Worm (Caenorhabditis elegans): Measurements from ENCODE around the gene srx-47.
"Not testable (repeated sequence)": the region's sequence is repeated elsewhere in the genome, so short reads cannot be mapped to it uniquely, and the experiment has no call there.

srx-47 gene

ce11 chrV:9359674-9360073 is 9.9 kb downstream of the srx-47 start, which contains the start of gene gpa-3:
Gene gpa-3 (minus strand): TSS chrV:9359774.
- TF ChIP-seq W03F9.2 (tag; optimal IDR thresholded peaks at IDR 0.05): no peak
- no peak for TF ChIP-seq him-1 (tag; optimal IDR thresholded peaks at IDR 0.05)
- no peak for TF ChIP-seq dao-5 (tag; optimal IDR thresholded peaks at IDR 0.05)

DNA sequence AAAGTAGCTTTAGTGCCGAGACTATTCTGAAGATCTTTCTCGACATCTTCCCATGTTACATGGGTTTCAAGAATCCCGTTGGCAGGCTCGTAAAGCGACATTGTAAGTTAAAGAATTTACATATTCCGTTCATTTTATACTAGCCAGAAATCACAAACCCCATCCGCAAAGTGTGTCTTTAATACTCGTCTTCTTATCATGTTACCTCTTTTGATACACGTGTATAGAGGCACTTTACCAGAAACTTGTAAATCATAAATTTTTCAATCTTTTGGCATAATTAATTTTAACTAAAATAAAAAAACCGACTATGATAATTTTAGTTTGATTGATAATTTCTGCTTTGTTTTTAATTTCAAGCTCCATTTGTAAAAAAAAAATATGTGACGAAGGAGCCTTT is 21.2 kb downstream of the srx-47 start, which contains the start of gene E02C12.6:
TSS of gene E02C12.6 (minus strand) at position 101 of the 400 bp plus-strand sequence.
- TF ChIP-seq dao-5 (tag; optimal IDR thresholded peaks at IDR 0.05) (no peak), W03F9.2 (tag; optimal IDR thresholded peaks at IDR 0.05) (no peak), him-1 (tag; optimal IDR thresholded peaks at IDR 0.05) (no peak)

ce11 chrV:9373473-9373872 is 23.7 kb downstream of the srx-47 start, which contains the start of gene E02C12.8:
Gene E02C12.8 (minus strand): TSS chrV:9373613.
- TF ChIP-seq him-1 (tag; optimal IDR thresholded peaks at IDR 0.05) (no peak), dao-5 (tag; optimal IDR thresholded peaks at IDR 0.05) (no peak), W03F9.2 (tag; optimal IDR thresholded peaks at IDR 0.05) (no peak)

DNA sequence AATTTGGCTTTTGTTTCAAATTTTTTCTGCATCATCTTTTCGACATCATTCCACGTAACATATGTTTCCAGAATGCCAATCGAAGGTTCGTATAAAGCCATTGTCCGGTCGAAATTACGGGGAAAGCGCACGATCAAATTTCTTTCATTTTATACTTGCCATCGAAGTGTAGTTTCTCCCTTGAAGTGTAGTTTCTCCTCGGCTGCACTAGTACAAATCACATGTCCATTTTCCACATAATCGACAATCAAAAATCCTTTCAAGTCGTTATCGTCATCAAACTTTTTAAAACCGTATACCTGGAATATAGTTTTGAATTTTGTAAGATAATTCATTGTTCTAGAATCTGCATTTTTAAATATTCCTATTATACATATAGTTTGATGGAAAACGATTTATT is 25.6 kb downstream of the srx-47 start, which contains the start of gene E02C12.9:
TSS of gene E02C12.9 (minus strand) at position 101 of the 400 bp plus-strand sequence.
- no peak for TF ChIP-seq W03F9.2 (tag; optimal IDR thresholded peaks at IDR 0.05)
- no peak for TF ChIP-seq dao-5 (tag; optimal IDR thresholded peaks at IDR 0.05)

ce11 chrV:9376417-9376816 is 26.6 kb downstream of the srx-47 start, which contains the start of gene E02C12.19:
Gene E02C12.19 (minus strand): TSS chrV:9376517.
- no peak for TF ChIP-seq dao-5 (tag; optimal IDR thresholded peaks at IDR 0.05)
- TF ChIP-seq him-1 (tag; optimal IDR thresholded peaks at IDR 0.05): no peak
- TF ChIP-seq W03F9.2 (tag; optimal IDR thresholded peaks at IDR 0.05): no peak

ce11 chrV:9378335-9378734 is 28.5 kb downstream of the srx-47 start, which contains the start of gene E02C12.10:
Gene E02C12.10 (minus strand): TSS chrV:9378409.
- TF ChIP-seq dao-5 (tag; optimal IDR thresholded peaks at IDR 0.05): no peak
- no peak for TF ChIP-seq him-1 (tag; optimal IDR thresholded peaks at IDR 0.05)
- TF ChIP-seq W03F9.2 (tag; optimal IDR thresholded peaks at IDR 0.05): no peak

DNA sequence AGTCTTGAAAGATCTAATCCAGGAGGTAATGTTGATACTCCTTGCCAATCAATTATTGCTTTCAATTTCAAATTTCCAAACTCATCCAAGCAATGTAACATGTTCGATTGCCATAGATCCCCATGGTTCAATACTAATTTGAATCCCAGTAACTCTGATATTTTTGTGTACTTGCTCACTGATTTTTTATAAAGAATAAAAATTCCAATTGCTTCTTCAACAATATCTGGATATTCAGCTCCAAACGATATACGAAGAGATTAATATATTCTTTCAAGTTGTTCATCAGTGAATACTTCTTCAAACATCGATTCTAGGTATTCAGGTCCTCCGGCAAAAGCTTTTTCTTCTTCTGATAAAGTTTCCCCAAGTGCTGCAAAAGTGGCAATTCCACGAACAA is 30.0 kb downstream of the srx-47 start, which contains the start of gene E02C12.11:
TSS of gene E02C12.11 (minus strand) at position 101 of the 400 bp plus-strand sequence.
- TF ChIP-seq W03F9.2, dao-5, him-1 (tag; optimal IDR thresholded peaks at IDR 0.05): not testable (repeated sequence)

DNA sequence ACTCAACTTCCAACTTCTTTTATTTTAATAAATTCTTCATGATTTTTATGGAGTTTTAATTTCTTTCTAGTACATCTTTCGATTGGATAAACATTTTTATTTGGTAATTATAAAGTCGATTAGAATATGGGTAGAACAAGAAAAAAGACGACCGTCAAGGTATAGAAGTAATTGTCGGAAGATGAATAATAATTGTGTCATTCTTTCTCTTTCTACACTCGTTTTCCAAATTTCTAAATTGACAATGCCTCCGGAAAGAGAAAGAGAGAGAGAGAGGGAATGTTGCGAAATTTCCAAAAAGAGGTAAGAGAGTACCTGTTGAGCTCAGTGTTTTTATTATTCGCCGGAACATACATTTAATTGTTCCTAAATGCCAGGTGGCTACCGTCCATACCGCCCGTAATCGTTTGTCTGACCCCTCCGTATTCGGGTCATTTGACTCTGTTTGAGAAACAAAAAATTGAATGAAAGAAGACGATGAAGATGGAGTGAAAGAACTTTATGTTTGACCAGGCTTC is 32.1 kb downstream of the srx-47 start, which contains the start of gene E02C12.12:
TSS of gene E02C12.12 (minus strand) at position 468 of the 518 bp plus-strand sequence.
- TF ChIP-seq W03F9.2 (tag; optimal IDR thresholded peaks at IDR 0.05): no peak
- TF ChIP-seq him-1 (tag; optimal IDR thresholded peaks at IDR 0.05): no peak
- no peak for TF ChIP-seq dao-5 (tag; optimal IDR thresholded peaks at IDR 0.05)

DNA sequence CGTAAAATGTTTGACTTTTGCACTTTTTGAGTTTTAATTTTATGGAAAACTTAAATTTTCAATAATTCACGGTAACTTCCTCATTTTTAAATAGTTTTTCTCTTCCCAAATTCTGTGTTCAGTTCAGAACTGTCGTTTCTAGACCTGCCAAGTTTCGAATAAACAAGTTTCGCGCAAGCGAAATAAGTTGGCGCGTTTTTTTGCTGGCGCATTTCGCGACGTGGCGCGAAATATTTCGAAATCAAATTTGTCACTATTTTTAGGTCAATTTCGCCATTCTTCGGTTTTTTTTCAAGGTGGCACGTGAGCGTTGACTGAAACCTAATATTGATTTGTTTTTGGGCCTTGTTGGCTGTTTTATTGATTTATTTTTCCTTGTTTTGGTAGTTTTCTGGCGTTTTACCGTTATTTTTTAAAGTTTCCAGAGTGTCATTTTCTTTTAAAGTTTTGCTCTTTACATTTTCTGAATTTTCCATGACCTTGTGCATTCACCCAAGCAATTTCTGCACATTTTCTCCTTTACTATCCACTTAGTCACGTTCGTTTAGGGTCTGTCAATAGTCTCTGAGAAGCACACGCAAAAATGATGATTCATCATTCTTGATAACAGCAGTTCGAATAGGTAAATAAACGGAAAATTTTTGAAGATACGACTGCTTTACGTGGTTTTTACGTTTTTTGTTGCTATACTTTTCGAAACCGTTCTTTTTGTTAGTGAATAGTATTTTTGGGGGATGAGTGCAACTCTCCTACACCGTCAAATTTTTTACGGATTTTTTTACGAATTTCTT is 32.9 kb downstream of the srx-47 start:
- TF ChIP-seq W03F9.2 (tag; optimal IDR thresholded peaks at IDR 0.05): peak; percentile 54
- TF ChIP-seq dao-5 (tag; optimal IDR thresholded peaks at IDR 0.05): no peak

- TF ChIP-seq W03F9.2 (tag; optimal IDR thresholded peaks at IDR 0.05) (no peak), him-1 (tag; optimal IDR thresholded peaks at IDR 0.05) (no peak), dao-5 (tag; optimal IDR thresholded peaks at IDR 0.05) (no peak)
These were observed 34.6 kb downstream of the srx-47 start for ce11 chrV:9384359-9384758.

DNA sequence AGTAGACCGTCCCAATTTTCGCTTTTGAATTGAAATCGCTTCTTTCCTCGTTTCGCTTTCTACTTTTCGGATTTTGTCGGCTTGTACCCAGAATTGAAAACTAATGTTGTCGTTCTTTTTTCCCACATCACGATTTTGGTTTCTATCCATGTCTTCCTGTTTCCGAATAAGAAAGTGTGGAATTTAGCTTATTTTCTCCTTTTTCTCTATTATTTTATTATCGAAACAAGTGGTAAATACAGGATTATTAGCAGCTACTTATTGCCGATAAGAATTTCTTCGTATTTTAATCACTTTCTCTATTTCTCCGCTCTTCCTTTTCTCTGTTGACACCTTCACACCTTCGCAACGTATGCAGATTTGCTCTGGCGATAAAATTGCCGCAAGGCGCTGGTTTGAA is 35.2 kb downstream of the srx-47 start:
- TF ChIP-seq W03F9.2 (tag; optimal IDR thresholded peaks at IDR 0.05): no peak
- TF ChIP-seq dao-5 (tag; optimal IDR thresholded peaks at IDR 0.05): no peak
- TF ChIP-seq him-1 (tag; optimal IDR thresholded peaks at IDR 0.05): no peak

ce11 chrV:9386143-9386542 is 36.4 kb downstream of the srx-47 start, which contains the start of gene hum-2:
Gene hum-2 (plus strand): TSS chrV:9386175.
- no peak for TF ChIP-seq W03F9.2 (tag; optimal IDR thresholded peaks at IDR 0.05)
- TF ChIP-seq dao-5 (tag; optimal IDR thresholded peaks at IDR 0.05): no peak
- TF ChIP-seq him-1 (tag; optimal IDR thresholded peaks at IDR 0.05): no peak

DNA sequence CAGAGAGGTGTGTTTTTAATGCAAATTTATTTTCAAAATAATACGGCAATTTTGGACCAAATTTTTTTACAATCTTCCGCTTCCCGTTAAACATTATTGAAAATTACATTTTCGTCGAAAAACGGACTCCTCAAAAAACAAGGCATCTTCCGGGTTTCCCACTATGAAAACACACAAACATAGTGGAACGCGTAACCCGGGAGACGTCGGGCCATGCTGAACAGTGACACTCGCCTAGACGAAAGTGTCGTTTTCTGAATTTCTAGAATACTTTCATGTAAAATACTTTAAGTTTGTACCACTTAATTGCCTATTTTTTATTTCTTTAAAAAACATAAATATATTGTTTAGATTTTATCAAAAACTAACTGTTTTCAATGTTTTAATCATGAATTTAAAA is 42.2 kb downstream of the srx-47 start:
- TF ChIP-seq him-1 (tag; optimal IDR thresholded peaks at IDR 0.05): no peak
- TF ChIP-seq dao-5 (tag; optimal IDR thresholded peaks at IDR 0.05): no peak
- TF ChIP-seq W03F9.2 (tag; optimal IDR thresholded peaks at IDR 0.05): no peak
